Worm (Caenorhabditis elegans): Measurements from ENCODE around the gene wrt-2.

DNA sequence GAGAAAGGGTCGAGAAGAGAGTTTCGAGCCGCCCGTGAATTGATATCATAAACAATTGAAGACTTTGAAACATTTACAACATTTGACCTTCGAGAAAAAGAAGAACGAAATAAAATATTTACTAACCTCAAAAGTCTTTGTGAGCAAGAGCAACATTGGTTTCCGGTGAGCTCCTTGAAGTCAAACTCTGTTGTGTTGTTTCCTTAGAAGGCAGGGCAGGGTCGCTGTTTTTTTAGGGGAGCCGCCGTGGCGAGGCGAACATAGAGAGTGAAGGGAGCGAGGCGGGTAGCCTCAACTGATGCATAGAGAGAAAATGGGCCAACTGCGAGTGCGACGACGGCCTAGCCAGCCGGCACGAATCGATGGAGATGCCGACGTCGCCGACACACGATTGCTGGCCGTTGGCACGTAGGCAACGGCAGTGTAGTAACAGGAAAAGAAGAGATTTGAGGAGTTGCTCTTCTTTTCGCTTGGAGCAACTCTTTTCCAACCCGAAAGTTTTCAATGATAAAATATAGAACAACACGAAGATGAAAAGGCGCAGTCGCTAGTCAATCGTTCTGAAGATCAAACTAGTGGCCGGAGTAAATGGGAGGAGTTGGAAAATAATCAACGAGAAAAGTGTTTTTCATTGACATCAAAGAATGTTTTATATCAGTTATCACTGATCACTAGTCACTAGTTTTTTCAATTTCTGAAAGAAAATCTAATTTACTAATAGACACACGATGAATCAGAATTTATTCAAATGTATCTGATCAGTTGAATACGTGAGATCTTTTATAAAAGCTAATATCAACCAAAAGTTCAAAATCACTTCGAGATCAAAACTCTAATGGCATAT lies 22.1 kb upstream of the wrt-2 start, which contains the start of gene mai-1:
- TF ChIP-seq ccch-3 (GFP tag; optimal IDR thresholded peaks at IDR 0.05) (no peak), madf-8 (GFP tag; conservative IDR thresholded peaks at IDR 0.05) (no peak), aptf-2 (GFP tag; conservative IDR thresholded peaks at IDR 0.05) (no peak)
